Worm (Caenorhabditis elegans): ENCODE measurements around the gene lir-1.

- no peak for TF ChIP-seq flt-1 (GFP tag; IDR thresholded peaks at IDR 0.05)
- no peak for TF ChIP-seq B0310.2 (tag; optimal IDR thresholded peaks at IDR 0.05)
- no peak for TF ChIP-seq ama-1 (optimal IDR thresholded peaks at IDR 0.05)
- no peak for TF ChIP-seq scrt-1 (GFP tag; IDR thresholded peaks at IDR 0.05)
- no peak for TF ChIP-seq tbx-11 (GFP tag; IDR thresholded peaks at IDR 0.05)
- TF ChIP-seq tbx-37 (GFP tag; conservative IDR thresholded peaks at IDR 0.05), result no peak
- peak; percentile 23 for TF ChIP-seq hmg-4 (GFP tag; optimal IDR thresholded peaks at IDR 0.05)
- no peak for TF ChIP-seq ceh-13 (GFP tag; optimal IDR thresholded peaks at IDR 0.05)
- no peak for TF ChIP-seq F13C5.2 (tag; optimal IDR thresholded peaks at IDR 0.05)
These were observed 6.7 kb downstream of the lir-1 start for ce11 chrII:7678512-7678911.
